Worm (Caenorhabditis elegans) whole organism, late embryonic: ENCODE results near the gene C17G10.7.

Experiments used
- C38D4.7 ChIP-seq: fragments of 200-800 bp; sonication (Bioruptor generic); optimal IDR thresholded peaks from 2 replicates; lab custom pipeline; 2018; ENCODE audit warnings: mild to moderate bottlenecking, missing genetic modification characterization, moderate library complexity, missing compliant biosample characterization
- F13H6.1 ChIP-seq: sonication (generic microtip); optimal IDR thresholded peaks from 2 replicates; lab custom pipeline; 2016; ENCODE audit warnings: missing genetic modification characterization, missing compliant biosample characterization
- K02D7.2 ChIP-seq: sonication (generic microtip); optimal IDR thresholded peaks from 2 replicates; lab custom pipeline; 2017; ENCODE audit warnings: mild to moderate bottlenecking, missing genetic modification characterization, missing compliant biosample characterization
- Y22D7AL.16 ChIP-seq: sonication (generic microtip); optimal IDR thresholded peaks from 2 replicates; lab custom pipeline; 2016; ENCODE audit warnings: missing genetic modification characterization, missing compliant biosample characterization
- ama-1 ChIP-seq: fragments of 150-350 bp; optimal IDR thresholded peaks from 2 replicates; lab custom pipeline; 2014
- ceh-14 ChIP-seq: sonication (generic microtip); optimal IDR thresholded peaks from 2 replicates; lab custom pipeline; 2016; ENCODE audit warnings: missing genotype, missing genetic modification characterization, missing compliant biosample characterization
- ceh-22 ChIP-seq: sonication (generic microtip); optimal IDR thresholded peaks from 2 replicates; lab custom pipeline; 2017; ENCODE audit warnings: missing biosample characterization, missing genetic modification characterization
- ceh-31 ChIP-seq: sonication (generic microtip); optimal IDR thresholded peaks from 2 replicates; lab custom pipeline; 2016; ENCODE audit warnings: missing genetic modification characterization, missing compliant biosample characterization
- ceh-6 ChIP-seq: fragments of 200-800 bp; sonication (Bioruptor generic); optimal IDR thresholded peaks from 2 replicates; lab custom pipeline; 2018; ENCODE audit warnings: mild to moderate bottlenecking, missing genetic modification characterization, missing compliant biosample characterization
- che-1 ChIP-seq: sonication (generic microtip); optimal IDR thresholded peaks from 2 replicates; lab custom pipeline; 2016; ENCODE audit warnings: mild to moderate bottlenecking, missing genetic modification characterization, missing compliant biosample characterization
- dmd-4 ChIP-seq: sonication (generic microtip); optimal IDR thresholded peaks from 2 replicates; lab custom pipeline; 2016; ENCODE audit warnings: borderline replicate concordance, missing genetic modification characterization, missing compliant biosample characterization
- elt-2 ChIP-seq: sonication (generic microtip); optimal IDR thresholded peaks from 2 replicates; lab custom pipeline; 2016; ENCODE audit warnings: missing genetic modification reagents, missing genetic modification characterization, missing compliant biosample characterization
- ets-4 ChIP-seq: sonication (generic microtip); optimal IDR thresholded peaks from 2 replicates; lab custom pipeline; 2016; ENCODE audit warnings: missing genetic modification characterization, missing compliant biosample characterization
- fkh-6 ChIP-seq: sonication (generic microtip); optimal IDR thresholded peaks from 2 replicates; lab custom pipeline; 2016; ENCODE audit warnings: missing genetic modification characterization, missing compliant biosample characterization
- gmeb-2 ChIP-seq: sonication (generic microtip); optimal IDR thresholded peaks from 2 replicates; lab custom pipeline; 2016; ENCODE audit warnings: missing genetic modification characterization, inconsistent platforms, missing compliant biosample characterization
- hlh-13 ChIP-seq: fragments of 200-800 bp; sonication (Bioruptor generic); optimal IDR thresholded peaks from 2 replicates; lab custom pipeline; 2018; ENCODE audit warnings: mild to moderate bottlenecking, missing genetic modification characterization, missing compliant biosample characterization
- hlh-6 ChIP-seq: sonication (generic microtip); optimal IDR thresholded peaks from 2 replicates; lab custom pipeline; 2016; ENCODE audit warnings: missing genotype, missing genetic modification characterization, missing compliant biosample characterization
- hlh-8 ChIP-seq: sonication (generic microtip); optimal IDR thresholded peaks from 2 replicates; lab custom pipeline; 2016; ENCODE audit warnings: missing genotype, missing genetic modification characterization, missing compliant biosample characterization
- nhr-232 ChIP-seq: sonication (generic microtip); optimal IDR thresholded peaks from 2 replicates; lab custom pipeline; 2016; ENCODE audit warnings: missing genetic modification characterization, missing compliant biosample characterization
- odd-2 ChIP-seq: sonication (generic microtip); optimal IDR thresholded peaks from 2 replicates; lab custom pipeline; 2017; ENCODE audit warnings: antibody characterized with exemption, mild to moderate bottlenecking, missing genetic modification characterization, missing compliant biosample characterization
- pax-1 ChIP-seq: fragments of 150-350 bp; optimal IDR thresholded peaks from 2 replicates; lab custom pipeline; 2014; ENCODE audit warnings: missing biosample characterization, missing genetic modification characterization
- pha-4 ChIP-seq: fragments of 150-350 bp; optimal IDR thresholded peaks from 2 replicates; lab custom pipeline; 2018; ENCODE audit warnings: missing biosample characterization, missing genetic modification reagents, missing genetic modification characterization
- pqm-1 ChIP-seq: sonication (generic microtip); optimal IDR thresholded peaks from 2 replicates; lab custom pipeline; 2016; ENCODE audit warnings: missing genetic modification characterization, missing compliant biosample characterization
- pros-1 ChIP-seq: fragments of 150-350 bp; optimal IDR thresholded peaks from 2 replicates; lab custom pipeline; 2014; ENCODE audit warnings: missing biosample characterization, missing genetic modification reagents, missing genetic modification characterization
- syd-9 ChIP-seq: sonication (generic microtip); optimal IDR thresholded peaks from 2 replicates; lab custom pipeline; 2016; ENCODE audit warnings: mild to moderate bottlenecking, missing genetic modification characterization, moderate library complexity, missing compliant biosample characterization
- unc-3 ChIP-seq, 2 experiments: fragments of 200-800 bp in 1 of 2; sonication (Bioruptor generic) in 1 of 2; sonication (generic microtip) in 1 of 2; conservative IDR thresholded peaks in 1 of 2; optimal IDR thresholded peaks in 1 of 2; 2 replicates each; pipeline versions ENCODE4 v1.3.6 to Lab custom; 2016 to 2022; ENCODE audit warnings: missing compliant biosample characterization in 2 of 2, missing genetic modification characterization in 2 of 2, missing genetic modification reagents in 1 of 2
- unc-42 ChIP-seq: sonication (generic microtip); optimal IDR thresholded peaks from 2 replicates; lab custom pipeline; 2016; ENCODE audit warnings: missing genotype, missing genetic modification characterization, missing compliant biosample characterization

C17G10.7 gene

DNA sequence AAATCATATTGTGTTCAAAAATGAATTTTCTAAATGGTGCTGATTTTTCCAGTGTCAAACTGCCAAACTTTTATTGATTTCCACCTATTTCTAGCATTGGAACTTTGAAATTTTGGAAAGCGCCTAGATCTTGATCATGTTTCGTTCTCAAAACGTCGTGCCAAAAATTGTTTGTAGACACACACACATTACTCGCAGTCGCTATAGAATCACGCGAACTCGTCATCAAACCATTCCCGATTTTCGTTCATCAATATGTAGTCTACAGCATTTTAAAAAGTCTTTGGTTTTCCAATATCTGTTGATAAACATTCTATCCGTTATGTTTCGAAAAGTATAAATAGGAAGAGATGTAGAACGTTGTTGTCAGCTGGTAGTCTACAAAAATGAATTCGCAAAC, 37.4 kb downstream of the C17G10.7 start, which contains the start of the genes C17C3.1 and C17C3.15:
C17C3.1 (plus strand) TSS at position 301 of the 400 bp plus-strand sequence.
C17C3.15 (plus strand) TSS at position 383 of the 400 bp plus-strand sequence.
- no peak for TF ChIP-seq odd-2
- no peak for TF ChIP-seq pha-4
- no peak for TF ChIP-seq hlh-13 (GFP tag; lab: Kevin White, UChicago)
- TF ChIP-seq fkh-6 = no peak
- no peak for TF ChIP-seq syd-9 (tag; lab: Kevin White, UChicago)
- no peak for TF ChIP-seq K02D7.2 (tag; lab: Kevin White, UChicago)
- TF ChIP-seq ceh-22 = no peak
- no peak for TF ChIP-seq ama-1 (lab: Kevin White, UChicago)
- no peak for TF ChIP-seq ceh-14 (tag; lab: Kevin White, UChicago)
- no peak for TF ChIP-seq hlh-6 (tag; lab: Kevin White, UChicago)
- TF ChIP-seq pax-1 (tag; lab: Kevin White, UChicago) = no peak
- no peak for TF ChIP-seq ceh-6 (GFP tag; lab: Kevin White, UChicago)
- TF ChIP-seq dmd-4 = no peak
- TF ChIP-seq pros-1 = no peak
- no peak for TF ChIP-seq ets-4 (tag; lab: Kevin White, UChicago)
- TF ChIP-seq, all 69 proteins: peak for 0

DNA sequence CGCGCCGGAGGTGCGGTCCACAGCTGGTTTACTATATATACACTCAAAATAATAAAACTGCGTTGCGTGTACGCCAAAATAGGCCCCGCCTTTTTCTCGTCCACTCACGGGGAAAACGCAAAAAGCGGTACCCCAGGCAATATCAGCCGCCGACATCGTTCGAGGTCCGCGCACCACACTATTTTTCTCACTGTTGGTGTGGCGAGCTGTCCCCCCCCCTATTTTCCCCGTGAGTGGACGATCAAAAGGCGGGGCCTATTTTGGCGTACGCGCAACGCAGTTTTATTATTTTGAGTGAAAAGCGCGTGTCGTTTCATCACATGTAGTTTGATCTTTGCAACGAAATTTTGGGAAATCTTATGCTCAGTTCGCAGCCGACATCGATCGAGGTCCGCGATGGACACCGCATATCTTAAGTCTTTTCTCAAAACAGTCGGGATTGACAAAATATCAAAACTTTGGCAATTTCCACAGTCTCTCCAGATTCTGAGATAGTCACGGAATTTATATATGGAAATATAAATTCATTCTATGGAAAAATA, 42.5 kb downstream of the C17G10.7 start:
- TF ChIP-seq hlh-8 (tag; lab: Kevin White, UChicago) = no peak
- TF ChIP-seq ama-1 (lab: Kevin White, UChicago) = no peak
- no peak for TF ChIP-seq che-1
- no peak for TF ChIP-seq gmeb-2 (tag; lab: Kevin White, UChicago)
- no peak for TF ChIP-seq pax-1 (tag; lab: Kevin White, UChicago)
- no peak for TF ChIP-seq unc-3 (GFP tag; conservative IDR thresholded peaks at IDR 0.05; lab: Robert Waterston, UW)
- TF ChIP-seq unc-3 (tag; optimal IDR thresholded peaks at IDR 0.05; lab: Kevin White, UChicago) = no peak
- TF ChIP-seq unc-42 (tag; lab: Kevin White, UChicago) = no peak
- TF ChIP-seq F13H6.1 (tag; lab: Kevin White, UChicago) = no peak
- TF ChIP-seq Y22D7AL.16 = no peak
- no peak for TF ChIP-seq pqm-1 (tag; lab: Kevin White, UChicago)
- TF ChIP-seq ets-4 (tag; lab: Kevin White, UChicago) = no peak

DNA sequence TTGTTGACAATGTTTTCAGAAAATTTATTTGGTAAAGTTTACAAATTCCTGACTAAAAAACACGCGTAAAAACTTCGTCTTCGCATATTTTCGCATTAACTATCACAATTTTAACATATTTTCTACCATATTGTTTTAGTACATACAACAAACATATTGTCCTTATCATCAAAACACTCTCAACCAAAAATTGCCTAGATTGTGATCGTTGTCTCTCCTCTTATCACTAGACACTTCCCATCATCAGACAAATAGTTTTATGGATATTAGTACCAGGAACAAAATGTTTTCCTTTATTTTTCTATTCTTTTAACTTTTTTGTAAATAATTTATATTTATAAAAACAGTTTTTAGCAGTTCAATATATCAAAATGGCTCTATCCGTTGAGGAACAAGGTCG, 46.3 kb downstream of the C17G10.7 start, which contains the start of gene C17C3.3:
C17C3.3 (plus strand) TSS at position 346 of the 400 bp plus-strand sequence.
- TF ChIP-seq nhr-232 (tag; lab: Kevin White, UChicago) (no peak), elt-2 (tag; lab: Kevin White, UChicago) (peak; percentile 88), ceh-31 (tag; lab: Kevin White, UChicago) (no peak)

DNA sequence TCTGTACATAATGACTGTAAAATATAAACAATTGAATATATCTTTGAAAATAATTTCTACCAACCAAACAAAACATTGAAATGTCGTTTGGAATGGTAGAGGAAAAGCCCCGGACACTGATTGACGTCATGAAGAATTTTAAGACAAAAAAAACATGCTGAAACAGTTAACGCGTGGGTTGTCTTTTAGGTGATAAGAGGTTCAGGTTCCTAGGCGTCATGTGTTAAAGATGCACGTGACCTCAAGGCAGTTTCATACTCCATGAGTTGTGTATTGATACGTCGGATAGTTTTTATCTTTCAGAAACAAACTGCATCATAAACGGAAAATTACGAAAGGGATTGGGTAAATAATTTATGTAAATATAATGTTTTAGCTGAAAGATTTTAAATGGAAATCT, 50.5 kb downstream of the C17G10.7 start:
- TF ChIP-seq elt-2 (tag; lab: Kevin White, UChicago) (peak; percentile 31), C38D4.7 (no peak)
